Fruit fly (Drosophila melanogaster): Measurements from ENCODE around the gene Ama.
A peak's percentile ranks its signal among the peaks of the same experiment; 100 is the strongest.

The Ama gene

DNA sequence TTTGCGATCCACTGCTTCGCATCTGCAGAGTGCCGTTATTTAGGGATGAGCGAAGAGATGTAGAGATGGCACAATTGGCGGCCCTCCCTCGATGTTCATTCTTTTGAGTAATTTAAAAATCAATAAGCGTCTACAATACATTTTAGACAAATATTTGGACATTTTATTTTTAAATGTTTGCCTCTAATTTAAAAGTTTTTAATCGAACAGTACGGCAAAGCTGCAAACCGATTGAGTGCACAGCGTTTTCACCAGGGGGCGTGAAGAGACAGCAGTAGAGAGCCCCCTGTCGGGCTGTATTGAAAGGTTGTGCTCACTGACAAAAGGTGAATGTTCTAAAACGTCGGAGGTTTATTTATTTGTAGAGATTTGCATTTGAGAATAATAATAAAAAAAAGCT is 3.0 kb upstream of the Ama start, which contains the start of gene bcd (continued):
- peak; percentile 61 for TF ChIP-seq seq (GFP tag; IDR thresholded peaks at IDR 0.05)
- TF ChIP-seq wdn (GFP tag; IDR thresholded peaks at IDR 0.05): 0 out of 2 replicates have a peak, but pooled peaks have one; percentile 11
- no peak for TF ChIP-seq CG15011 (GFP tag; optimal IDR thresholded peaks at IDR 0.05)
- peak; percentile 80 for TF ChIP-seq CG8290 (GFP tag; optimal IDR thresholded peaks at IDR 0.05)
- no peak for TF ChIP-seq CG8290 (tag; optimal IDR thresholded peaks at IDR 0.05)
- TF ChIP-seq H15 (GFP tag; IDR thresholded peaks at IDR 0.05): peak; percentile 58; the same call in 1 of the 3 replicates
- TF ChIP-seq ERR (GFP tag; optimal IDR thresholded peaks at IDR 0.05): peak; percentile 21
- TF ChIP-seq ssp (GFP tag; IDR thresholded peaks at IDR 0.05): peak; percentile 64
- no peak for TF ChIP-seq B-H2 (GFP tag; optimal IDR thresholded peaks at IDR 0.05)
- TF ChIP-seq gsb-n (tag; optimal IDR thresholded peaks at IDR 0.05): peak; percentile 13
- TF ChIP-seq sc (optimal IDR thresholded peaks at IDR 0.05): no peak
- TF ChIP-seq sc (GFP tag; optimal IDR thresholded peaks at IDR 0.05): peak; percentile 45
- TF ChIP-seq CG13287 (GFP tag; IDR thresholded peaks at IDR 0.05; ENCODE audit: partially characterized antibody): peak; percentile 78
- TF ChIP-seq emc (GFP tag; optimal IDR thresholded peaks at IDR 0.05): peak; percentile 36
- TF ChIP-seq CG1529 (GFP tag; optimal IDR thresholded peaks at IDR 0.05): peak; percentile 21
- TF ChIP-seq slbo (GFP tag; IDR thresholded peaks at IDR 0.05): peak; percentile 89
- peak; percentile 25 for TF ChIP-seq ab (GFP tag; optimal IDR thresholded peaks at IDR 0.05)
- no peak for TF ChIP-seq tll (GFP tag; optimal IDR thresholded peaks at IDR 0.05)
- TF ChIP-seq chif (GFP tag; optimal IDR thresholded peaks at IDR 0.05): peak; percentile 68 to 93
- no peak for TF ChIP-seq nau (GFP tag; optimal IDR thresholded peaks at IDR 0.05)
- no peak for TF ChIP-seq grn (GFP tag; optimal IDR thresholded peaks at IDR 0.05)
- TF ChIP-seq CG17361 (GFP tag; IDR thresholded peaks at IDR 0.05): peak; percentile 65; the same call in 2 of the 3 replicates
- peak; percentile 59 for TF ChIP-seq CG17568 (GFP tag; optimal IDR thresholded peaks at IDR 0.05)
- peak; percentile 34; the same call in 1 of the 3 replicates for TF ChIP-seq CG34224 (GFP tag; IDR thresholded peaks at IDR 0.05; ENCODE audit: partially characterized antibody)
- peak; percentile 74 for TF ChIP-seq Aef1 (GFP tag; IDR thresholded peaks at IDR 0.05)
- TF ChIP-seq CG4820 (GFP tag; optimal IDR thresholded peaks at IDR 0.05): peak; percentile 68
- peak; percentile 59 for TF ChIP-seq CG15514 (GFP tag; optimal IDR thresholded peaks at IDR 0.05)
- TF ChIP-seq CG4282 (GFP tag; optimal IDR thresholded peaks at IDR 0.05): peak; percentile 45
- TF ChIP-seq CG11695 (GFP tag; IDR thresholded peaks at IDR 0.05): peak; percentile 19; the same call in 1 of the 3 replicates
- TF ChIP-seq cwo (GFP tag; optimal IDR thresholded peaks at IDR 0.05): no peak
- TF ChIP-seq cg (GFP tag; optimal IDR thresholded peaks at IDR 0.05): no peak
- TF ChIP-seq CG30403 (GFP tag; optimal IDR thresholded peaks at IDR 0.05): peak; percentile 82
- peak; percentile 67 for TF ChIP-seq CG15269 (tag; optimal IDR thresholded peaks at IDR 0.05)
- peak; percentile 73; the same call in 1 of the 2 replicates for TF ChIP-seq sna (GFP tag; IDR thresholded peaks at IDR 0.05; ENCODE audit: partially characterized antibody)
- peak; percentile 72 for TF ChIP-seq Atf6 (GFP tag; IDR thresholded peaks at IDR 0.05)
- TF ChIP-seq hbn (GFP tag; IDR thresholded peaks at IDR 0.05; ENCODE audit: partially characterized antibody): 0 out of 2 replicates have a peak, but pooled peaks have one; percentile 43
- TF ChIP-seq klu (GFP tag; IDR thresholded peaks at IDR 0.05): peak; percentile 59; the same call in 1 of the 2 replicates
- TF ChIP-seq pita (GFP tag; optimal IDR thresholded peaks at IDR 0.05): peak; percentile 50
- peak; percentile 48 for TF ChIP-seq psq (GFP tag; optimal IDR thresholded peaks at IDR 0.05)
- TF ChIP-seq CG18619 (GFP tag; optimal IDR thresholded peaks at IDR 0.05): peak; percentile 26
- TF ChIP-seq CG2199 (GFP tag; IDR thresholded peaks at IDR 0.05): peak; percentile 99
- peak; percentile 79 for TF ChIP-seq CG4424 (GFP tag; optimal IDR thresholded peaks at IDR 0.05)
- TF ChIP-seq dysf (GFP tag; IDR thresholded peaks at IDR 0.05): peak; percentile 75
- peak; percentile 67; the same call in 1 of the 3 replicates for TF ChIP-seq Opbp (GFP tag; IDR thresholded peaks at IDR 0.05; ENCODE audit: partially characterized antibody)
- TF ChIP-seq bcd (GFP tag; optimal IDR thresholded peaks at IDR 0.05): peak; percentile 90
- TF ChIP-seq Tbp (GFP tag; optimal IDR thresholded peaks at IDR 0.05): no peak
- peak; percentile 45; the same call in 1 of the 2 replicates for TF ChIP-seq rib (GFP tag; IDR thresholded peaks at IDR 0.05)
- TF ChIP-seq CG3163 (GFP tag; optimal IDR thresholded peaks at IDR 0.05): peak; percentile 49
- peak; percentile 67; the same call in 2 of the 3 replicates for TF ChIP-seq CG6175 (GFP tag; IDR thresholded peaks at IDR 0.05)
- peak; percentile 71; the same call in 2 of the 3 replicates for TF ChIP-seq ase (GFP tag; IDR thresholded peaks at IDR 0.05)
- peak; percentile 61 for TF ChIP-seq dmrt11E (tag; optimal IDR thresholded peaks at IDR 0.05)

Measured in whole organism, embryonic.